Worm (Caenorhabditis elegans) whole organism, L3 larva: ENCODE results near the gene Y105C5B.1418.

ENCODE experiments used
- aly-2 ChIP-seq: fragments of 150-350 bp; optimal IDR thresholded peaks from 2 replicates; lab custom pipeline; 2014; ENCODE audit warnings: missing biosample characterization, missing genetic modification characterization
- ama-1 ChIP-seq: fragments of 150-350 bp; optimal IDR thresholded peaks from 2 replicates; lab custom pipeline; 2018
- fkh-2 ChIP-seq: fragments of 150-350 bp; optimal IDR thresholded peaks from 2 replicates; lab custom pipeline; 2014; ENCODE audit warnings: missing biosample characterization, missing genetic modification reagents, missing genetic modification characterization
- lin-39 ChIP-seq: fragments of 150-350 bp; optimal IDR thresholded peaks from 2 replicates; lab custom pipeline; 2018; ENCODE audit warnings: missing biosample characterization, missing genetic modification reagents, missing genetic modification characterization
- nfya-1 ChIP-seq: sonication (generic microtip); optimal IDR thresholded peaks from 2 replicates; lab custom pipeline; 2017; ENCODE audit warnings: missing genetic modification characterization, mild to moderate bottlenecking, missing compliant biosample characterization, antibody characterized with exemption, moderate library complexity; ENCODE audit not compliant: insufficient read depth
- nhr-11 ChIP-seq: fragments of 150-350 bp; optimal IDR thresholded peaks from 2 replicates; lab custom pipeline; 2014; ENCODE audit warnings: missing biosample characterization, missing genetic modification characterization
- snpc-4 ChIP-seq: fragments of 150-350 bp; optimal IDR thresholded peaks from 2 replicates; lab custom pipeline; 2014; ENCODE audit warnings: missing biosample characterization, missing genetic modification characterization
- zag-1 ChIP-seq: fragments of 150-350 bp; optimal IDR thresholded peaks from 2 replicates; lab custom pipeline; 2014; ENCODE audit warnings: missing biosample characterization, missing genetic modification characterization

DNA sequence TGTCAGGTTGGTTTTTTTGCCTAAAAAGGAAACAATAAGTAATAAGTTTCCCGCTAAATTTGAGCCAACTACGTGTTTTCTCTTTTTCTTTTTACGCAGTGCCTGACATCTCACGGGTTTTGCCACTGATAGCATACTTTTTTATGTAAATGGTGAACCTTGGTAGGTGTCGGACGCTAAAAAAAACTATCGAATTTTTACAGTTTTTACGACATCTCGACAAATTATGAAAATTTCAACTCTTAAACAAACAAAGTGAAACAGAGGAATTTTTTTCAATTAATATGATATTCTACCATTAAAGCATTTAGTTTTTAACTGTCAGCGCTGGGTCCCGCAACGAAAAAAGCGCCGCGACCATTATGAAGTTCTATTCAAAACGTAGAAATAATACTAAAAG lies 6.8 kb downstream of the Y105C5B.1418 start:
- TF ChIP-seq nfya-1, result no peak
- no peak for TF ChIP-seq nhr-11
- TF ChIP-seq zag-1, result no peak
- TF ChIP-seq aly-2 (tag; lab: Kevin White, UChicago), result no peak
- no peak for TF ChIP-seq ama-1 (lab: Kevin White, UChicago)
- no peak for TF ChIP-seq snpc-4
- no peak for TF ChIP-seq lin-39 (tag; lab: Kevin White, UChicago)
- no peak for TF ChIP-seq fkh-2 (tag; lab: Kevin White, UChicago)
